Worm (Caenorhabditis elegans): ENCODE measurements around the gene Y17D7B.2.

Gene Y17D7B.2

ce11 chrV:18827374-18827773, 39.8 kb downstream of the Y17D7B.2 start:
- no peak for TF ChIP-seq hmbx-1 (tag; optimal IDR thresholded peaks at IDR 0.05)

- no peak for TF ChIP-seq tbx-37 (GFP tag; conservative IDR thresholded peaks at IDR 0.05)
- TF ChIP-seq B0310.2 (tag; optimal IDR thresholded peaks at IDR 0.05) = no peak
- TF ChIP-seq pes-1 (GFP tag; IDR thresholded peaks at IDR 0.05) = no peak
- no peak for TF ChIP-seq tra-4 (tag; optimal IDR thresholded peaks at IDR 0.05)
- no peak for TF ChIP-seq flt-1 (GFP tag; IDR thresholded peaks at IDR 0.05)
- TF ChIP-seq scrt-1 (GFP tag; IDR thresholded peaks at IDR 0.05) = no peak
- TF ChIP-seq ets-7 (tag; optimal IDR thresholded peaks at IDR 0.05) = no peak
- no peak for TF ChIP-seq hmbx-1 (tag; optimal IDR thresholded peaks at IDR 0.05)
- no peak for TF ChIP-seq ama-1 (optimal IDR thresholded peaks at IDR 0.05)
- no peak for TF ChIP-seq ceh-36 (tag; optimal IDR thresholded peaks at IDR 0.05)
- no peak for TF ChIP-seq sea-1 (GFP tag; conservative IDR thresholded peaks at IDR 0.05)
These were observed 49.6 kb downstream of the Y17D7B.2 start, which contains the start of gene cyp-33D3 for ce11 chrV:18837125-18837524. Gene cyp-33D3, minus strand, starts transcription at chrV:18837225.

DNA sequence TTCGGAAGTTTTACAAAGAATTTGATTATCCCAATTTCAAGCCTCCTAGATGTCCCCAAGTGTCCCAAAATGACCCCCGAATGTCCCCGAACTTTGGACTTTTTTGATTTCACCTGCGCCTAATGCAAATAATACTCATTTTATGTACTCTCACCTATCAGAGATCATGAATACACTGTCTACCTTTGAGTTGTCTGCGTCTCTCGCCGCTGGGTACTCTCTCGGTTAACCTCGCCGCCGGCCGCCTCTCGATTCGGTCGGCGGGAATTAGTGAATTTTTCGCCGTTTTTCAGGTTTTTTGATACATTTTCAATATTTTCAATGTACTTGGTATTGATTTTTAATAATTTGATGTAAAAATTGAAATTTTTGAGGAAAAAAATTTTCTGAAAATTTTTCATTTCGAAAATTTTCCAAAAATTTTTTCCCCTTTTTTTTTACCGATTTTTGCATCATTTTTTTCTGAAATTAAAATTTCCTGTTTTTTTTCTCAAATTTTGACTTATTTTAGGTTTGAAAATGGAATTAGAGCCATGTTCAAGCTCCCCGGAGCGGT, 51.3 kb downstream of the Y17D7B.2 start, which contains the start of gene nhr-65:
Gene nhr-65, plus strand, starts transcription at position 506 of the 556 bp plus-strand sequence.
- no peak for TF ChIP-seq ets-7 (tag; optimal IDR thresholded peaks at IDR 0.05)
- TF ChIP-seq F13C5.2 (tag; optimal IDR thresholded peaks at IDR 0.05) = no peak
- TF ChIP-seq tbx-37 (GFP tag; conservative IDR thresholded peaks at IDR 0.05) = no peak
- no peak for TF ChIP-seq aly-1 (tag; optimal IDR thresholded peaks at IDR 0.05)
- TF ChIP-seq ama-1 (optimal IDR thresholded peaks at IDR 0.05) = no peak
- TF ChIP-seq ceh-36 (tag; optimal IDR thresholded peaks at IDR 0.05) = no peak
- TF ChIP-seq tra-4 (tag; optimal IDR thresholded peaks at IDR 0.05) = no peak
- TF ChIP-seq B0310.2 (tag; optimal IDR thresholded peaks at IDR 0.05) = no peak
- TF ChIP-seq hmg-4 (GFP tag; optimal IDR thresholded peaks at IDR 0.05) = no peak
- no peak for TF ChIP-seq ceh-13 (GFP tag; optimal IDR thresholded peaks at IDR 0.05)
- TF ChIP-seq sea-1 (GFP tag; conservative IDR thresholded peaks at IDR 0.05) = no peak

Measured in whole organism, early embryonic.